Fruit fly (Drosophila melanogaster): ENCODE measurements around the gene Apl.

Apl gene

dm6 chr3L:16642088-16642507 lies 47.1 kb downstream of the Apl start:
- TF ChIP-seq CG10348 (GFP tag; IDR thresholded peaks at IDR 0.05) (no peak), CG17806 (tag; optimal IDR thresholded peaks at IDR 0.05) (peak; percentile 57), EcR (GFP tag; optimal IDR thresholded peaks at IDR 0.05) (no peak), CG32121 (GFP tag; IDR thresholded peaks at IDR 0.05) (peak; percentile 35; the same call in 1 of the 2 replicates), CG9948 (tag; optimal IDR thresholded peaks at IDR 0.05) (peak; percentile 83), CG12605 (GFP tag; IDR thresholded peaks at IDR 0.05) (no peak), CG14655 (GFP tag; optimal IDR thresholded peaks at IDR 0.05) (peak; percentile 89), Pif1A (GFP tag; optimal IDR thresholded peaks at IDR 0.05) (peak; percentile 81), rn (GFP tag; IDR thresholded peaks at IDR 0.05) (no peak), CG8159 (tag; optimal IDR thresholded peaks at IDR 0.05) (peak; percentile 85), D1 (tag; optimal IDR thresholded peaks at IDR 0.05) (peak; percentile 68), CG34367 (tag; optimal IDR thresholded peaks at IDR 0.05) (peak; percentile 64), CG13204 (GFP tag; optimal IDR thresholded peaks at IDR 0.05) (peak; percentile 46), CG8301 (tag; optimal IDR thresholded peaks at IDR 0.05) (peak; percentile 74), fd96Ca (GFP tag; IDR thresholded peaks at IDR 0.05) (no peak; the same call in 2 of the 3 replicates), gl (tag; optimal IDR thresholded peaks at IDR 0.05) (peak; percentile 6), Snoo (tag; optimal IDR thresholded peaks at IDR 0.05) (peak; percentile 74), CG15710 (tag; optimal IDR thresholded peaks at IDR 0.05) (peak; percentile 77), CG4496 (GFP tag; IDR thresholded peaks at IDR 0.05) (no peak), Ets98B (GFP tag; IDR thresholded peaks at IDR 0.05) (no peak), Pif1B (GFP tag; optimal IDR thresholded peaks at IDR 0.05) (peak; percentile 63)

- peak; percentile 71 for TF ChIP-seq CG14655 (GFP tag; optimal IDR thresholded peaks at IDR 0.05)
- no peak for TF ChIP-seq CG13204 (GFP tag; optimal IDR thresholded peaks at IDR 0.05)
- TF ChIP-seq Pif1A (GFP tag; optimal IDR thresholded peaks at IDR 0.05), result peak; percentile 58
- no peak for TF ChIP-seq rn (GFP tag; IDR thresholded peaks at IDR 0.05)
- no peak for TF ChIP-seq EcR (GFP tag; optimal IDR thresholded peaks at IDR 0.05)
- TF ChIP-seq CG10348 (GFP tag; IDR thresholded peaks at IDR 0.05), result no peak
- TF ChIP-seq D1 (tag; optimal IDR thresholded peaks at IDR 0.05), result peak; percentile 24
- TF ChIP-seq CG4496 (GFP tag; IDR thresholded peaks at IDR 0.05), result peak; percentile 68; the same call in 2 of the 3 replicates
- peak; percentile 75 for TF ChIP-seq CG9948 (tag; optimal IDR thresholded peaks at IDR 0.05)
- TF ChIP-seq CG34367 (tag; optimal IDR thresholded peaks at IDR 0.05), result no peak
- peak; percentile 62 for TF ChIP-seq CG8159 (tag; optimal IDR thresholded peaks at IDR 0.05)
- no peak for TF ChIP-seq CG12605 (GFP tag; IDR thresholded peaks at IDR 0.05)
- TF ChIP-seq CG8301 (tag; optimal IDR thresholded peaks at IDR 0.05), result peak; percentile 78
- TF ChIP-seq CG15710 (tag; optimal IDR thresholded peaks at IDR 0.05), result no peak
- TF ChIP-seq fd96Ca (GFP tag; IDR thresholded peaks at IDR 0.05), result peak; percentile 43; the same call in 1 of the 3 replicates
- no peak for TF ChIP-seq Pif1B (GFP tag; optimal IDR thresholded peaks at IDR 0.05)
- no peak for TF ChIP-seq gl (tag; optimal IDR thresholded peaks at IDR 0.05)
- TF ChIP-seq Snoo (tag; optimal IDR thresholded peaks at IDR 0.05), result no peak
- TF ChIP-seq CG17806 (tag; optimal IDR thresholded peaks at IDR 0.05), result peak; percentile 22
- peak; percentile 64; the same call in 1 of the 2 replicates for TF ChIP-seq CG32121 (GFP tag; IDR thresholded peaks at IDR 0.05)
- TF ChIP-seq Ets98B (GFP tag; IDR thresholded peaks at IDR 0.05), result peak; percentile 33; the same call in 1 of the 2 replicates
Observed at dm6 chr3L:16642954-16643353, 48.0 kb downstream of the Apl start.

- TF ChIP-seq Pif1B (GFP tag; optimal IDR thresholded peaks at IDR 0.05) (no peak), EcR (GFP tag; optimal IDR thresholded peaks at IDR 0.05) (peak; percentile 22)
Observed at dm6 chr3L:16644505-16644904, 49.5 kb downstream of the Apl start.

- TF ChIP-seq fd96Ca (GFP tag; IDR thresholded peaks at IDR 0.05) (no peak), CG13204 (GFP tag; optimal IDR thresholded peaks at IDR 0.05) (no peak), CG14655 (GFP tag; optimal IDR thresholded peaks at IDR 0.05) (no peak), Pif1A (GFP tag; optimal IDR thresholded peaks at IDR 0.05) (no peak), CG15710 (tag; optimal IDR thresholded peaks at IDR 0.05) (no peak), CG32121 (GFP tag; IDR thresholded peaks at IDR 0.05) (no peak), CG17806 (tag; optimal IDR thresholded peaks at IDR 0.05) (no peak), EcR (GFP tag; optimal IDR thresholded peaks at IDR 0.05) (no peak), D1 (tag; optimal IDR thresholded peaks at IDR 0.05) (no peak), gl (tag; optimal IDR thresholded peaks at IDR 0.05) (no peak), CG12605 (GFP tag; IDR thresholded peaks at IDR 0.05) (no peak), CG8159 (tag; optimal IDR thresholded peaks at IDR 0.05) (no peak), CG8301 (tag; optimal IDR thresholded peaks at IDR 0.05) (no peak), Ets98B (GFP tag; IDR thresholded peaks at IDR 0.05) (no peak), CG9948 (tag; optimal IDR thresholded peaks at IDR 0.05) (no peak), rn (GFP tag; IDR thresholded peaks at IDR 0.05) (no peak), Snoo (tag; optimal IDR thresholded peaks at IDR 0.05) (no peak), CG10348 (GFP tag; IDR thresholded peaks at IDR 0.05) (no peak), CG34367 (tag; optimal IDR thresholded peaks at IDR 0.05) (no peak)
Observed at dm6 chr3L:16645323-16645982, 50.5 kb downstream of the Apl start.

dm6 chr3L:16646865-16647459 lies 52.0 kb downstream of the Apl start:
- peak; percentile 37; the same call in 1 of the 2 replicates for TF ChIP-seq CG32121 (GFP tag; IDR thresholded peaks at IDR 0.05)
- TF ChIP-seq CG13204 (GFP tag; optimal IDR thresholded peaks at IDR 0.05), result peak; percentile 28
- TF ChIP-seq CG8301 (tag; optimal IDR thresholded peaks at IDR 0.05), result no peak
- no peak for TF ChIP-seq CG34367 (tag; optimal IDR thresholded peaks at IDR 0.05)
- no peak for TF ChIP-seq Ets98B (GFP tag; IDR thresholded peaks at IDR 0.05)
- peak; percentile 62; the same call in 1 of the 3 replicates for TF ChIP-seq fd96Ca (GFP tag; IDR thresholded peaks at IDR 0.05)
- TF ChIP-seq CG4496 (GFP tag; IDR thresholded peaks at IDR 0.05), result peak; percentile 31; the same call in 1 of the 3 replicates
- no peak for TF ChIP-seq gl (tag; optimal IDR thresholded peaks at IDR 0.05)
- 0 out of 2 replicates have a peak, but pooled peaks have one; percentile 3 for TF ChIP-seq rn (GFP tag; IDR thresholded peaks at IDR 0.05)
- no peak for TF ChIP-seq D1 (tag; optimal IDR thresholded peaks at IDR 0.05)
- TF ChIP-seq CG12605 (GFP tag; IDR thresholded peaks at IDR 0.05), result no peak
- no peak for TF ChIP-seq CG10348 (GFP tag; IDR thresholded peaks at IDR 0.05)

All from whole organism, pupa.